Fruit fly (Drosophila melanogaster) whole organism, pupa: ENCODE measurements around the gene fray.

Experiments
- CG8301 ChIP-seq: fragments of 200-800 bp; sonication (Bioruptor generic); optimal IDR thresholded peaks from 2 replicates; lab custom pipeline; 2018; ENCODE audit warnings: missing biosample characterization, mild to moderate bottlenecking, missing genetic modification characterization
- Ets98B ChIP-seq: fragments of 200-800 bp; sonication (Bioruptor generic); IDR thresholded peaks from 2 replicates; pipeline ENCODE4 v1.3.6; 2022; ENCODE audit warnings: missing biosample characterization, missing genetic modification characterization
- Pif1B ChIP-seq: fragments of 200-800 bp; sonication (Bioruptor generic); optimal IDR thresholded peaks from 3 replicates; lab custom pipeline; 2016; ENCODE audit warnings: missing biosample characterization, missing genetic modification characterization

DNA sequence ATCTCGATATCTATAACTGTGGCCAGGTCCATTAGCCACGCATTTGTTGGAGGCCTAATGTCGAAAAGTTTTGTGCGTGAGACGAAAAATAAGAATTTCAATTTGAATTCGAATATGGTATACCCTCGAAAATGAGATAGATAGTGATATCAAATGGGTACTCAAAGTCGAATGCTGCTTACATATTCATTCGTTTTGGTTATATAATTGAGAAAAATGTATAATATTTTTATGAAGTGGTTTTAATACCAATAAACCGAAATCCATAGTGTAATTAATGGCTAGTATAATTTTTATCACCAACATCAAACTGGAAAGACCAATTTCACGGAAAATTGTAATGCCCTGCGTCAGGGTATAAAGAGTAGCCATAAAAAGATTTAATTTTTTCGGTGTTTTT lies 60.2 kb downstream of the fray start:
- peak; percentile 11 for TF ChIP-seq CG8301 (tag; lab: Kevin White, UChicago)
- TF ChIP-seq Ets98B, result no peak
- no peak for TF ChIP-seq Pif1B (GFP tag; lab: Kevin White, UChicago)
